Worm (Caenorhabditis elegans): ENCODE results near the gene spe-17.

Gene spe-17

DNA sequence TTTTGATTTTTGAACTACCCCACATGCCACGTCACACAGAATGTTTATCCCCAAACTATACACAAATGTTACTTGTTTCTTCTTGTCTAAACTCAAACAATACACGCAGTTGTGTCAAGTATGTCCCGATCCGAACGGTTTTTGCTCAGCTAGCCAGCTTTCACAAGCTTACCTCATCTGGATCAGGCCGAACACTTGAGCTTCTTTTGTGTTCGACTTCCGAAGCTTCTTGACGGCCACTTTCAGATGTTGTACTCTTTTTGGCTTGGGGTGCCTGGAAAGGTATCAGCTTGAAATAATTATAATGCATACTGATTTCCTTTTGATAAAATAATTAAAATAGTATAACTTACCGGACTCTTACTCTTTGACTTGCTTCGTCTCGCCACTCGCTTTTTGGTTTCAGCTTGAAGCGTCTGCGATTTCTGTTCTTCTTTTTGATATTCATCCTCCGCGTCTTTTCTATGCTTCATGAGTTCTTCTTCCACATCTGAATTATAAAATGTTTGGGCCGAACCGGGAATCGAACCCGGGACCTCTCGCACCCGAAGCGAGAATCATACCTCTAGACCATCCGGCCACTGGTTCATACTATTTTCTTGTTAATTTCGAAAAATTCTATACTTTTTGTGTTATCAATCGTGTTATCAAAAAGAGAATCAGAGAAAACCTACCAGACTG, 8.0 kb upstream of the spe-17 start (continued):
- TF ChIP-seq pha-4 (GFP tag; IDR thresholded peaks at IDR 0.05): peak; percentile 32; the same call in 1 of the 2 replicates
- TF ChIP-seq pha-4 (tag; optimal IDR thresholded peaks at IDR 0.05): no peak

DNA sequence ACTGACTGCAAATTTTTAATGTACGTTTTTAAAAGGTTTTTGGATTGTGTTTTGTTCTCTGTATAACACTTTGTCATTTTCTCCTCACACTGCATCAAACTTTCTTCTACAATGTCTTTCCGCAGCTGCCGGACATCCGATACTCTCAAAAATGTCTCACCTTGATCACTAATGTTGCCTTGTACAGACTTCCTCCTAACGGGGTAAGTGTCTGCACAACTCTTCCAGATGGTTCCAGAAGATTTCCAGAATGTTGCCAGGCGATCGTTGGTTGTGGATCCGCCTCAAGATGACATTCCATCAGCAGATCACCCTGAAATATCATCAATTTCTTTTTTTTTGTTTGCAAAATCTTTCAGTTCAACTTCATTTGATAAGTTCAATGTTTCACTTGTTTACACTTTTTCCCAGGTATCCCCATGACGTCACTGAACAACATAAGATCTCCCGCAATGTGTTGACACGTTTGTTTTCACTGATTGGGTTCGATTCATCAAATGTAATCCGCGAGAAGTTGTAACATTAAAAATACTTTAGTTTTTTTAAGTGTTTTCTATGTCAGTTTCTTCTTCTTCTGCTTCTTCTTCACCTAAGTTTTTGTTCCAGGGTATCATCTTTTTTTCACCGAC, 4.1 kb upstream of the spe-17 start:
- TF ChIP-seq gei-8 (GFP tag; optimal IDR thresholded peaks at IDR 0.05) (no peak), unc-62 (GFP tag; optimal IDR thresholded peaks at IDR 0.05 in 1 of 2) (peak in 1 of 2 experiments; percentile 98), unc-62 (tag; optimal IDR thresholded peaks at IDR 0.05) (no peak), mxl-2 (GFP tag; conservative IDR thresholded peaks at IDR 0.05) (no peak), ces-1 (GFP tag; optimal IDR thresholded peaks at IDR 0.05) (no peak), dmd-6 (GFP tag; IDR thresholded peaks at IDR 0.05) (0 out of 2 replicates have a peak, but pooled peaks have one; percentile 6), cey-2 (tag; optimal IDR thresholded peaks at IDR 0.05; ENCODE audit: borderline replicate concordance, insufficient read depth) (no peak), daf-16 (GFP tag; optimal IDR thresholded peaks at IDR 0.05) (peak in 1 of 2 experiments; percentile 95), daf-16 (tag; optimal IDR thresholded peaks at IDR 0.05) (no peak), hlh-11 (tag; optimal IDR thresholded peaks at IDR 0.05) (peak; percentile 20), hlh-30 (tag; optimal IDR thresholded peaks at IDR 0.05; ENCODE audit: insufficient read depth) (peak; percentile 23), Y48G9A.11 (GFP tag; IDR thresholded peaks at IDR 0.05) (no peak)

DNA sequence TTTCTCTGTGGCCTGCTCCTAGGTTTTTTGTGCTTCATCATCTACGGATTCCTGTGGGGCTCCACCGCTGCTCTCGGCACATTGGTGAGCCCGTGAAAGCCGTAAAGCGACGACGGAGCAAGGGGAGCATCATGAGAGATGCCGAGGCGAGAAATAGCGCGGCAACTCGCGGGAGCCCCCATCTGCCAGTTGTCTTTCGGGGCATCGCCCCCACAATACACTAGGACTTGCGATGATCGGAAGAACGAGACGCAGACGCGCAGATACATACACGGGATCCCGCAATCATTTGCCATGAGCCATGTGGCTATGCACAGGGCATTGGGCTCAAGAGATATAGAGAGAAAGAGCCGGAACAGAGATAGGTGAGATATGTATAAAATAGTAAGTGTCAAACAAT, 2.8 kb upstream of the spe-17 start:
- TF ChIP-seq ztf-7 (tag; optimal IDR thresholded peaks at IDR 0.05) (no peak), set-16 (GFP tag; IDR thresholded peaks at IDR 0.05) (peak; percentile 85), tag-97 (GFP tag; IDR thresholded peaks at IDR 0.05) (no peak), nhr-41 (GFP tag; IDR thresholded peaks at IDR 0.05) (no peak), ceh-62 (tag; optimal IDR thresholded peaks at IDR 0.05) (no peak), nhr-11 (tag; optimal IDR thresholded peaks at IDR 0.05) (peak; percentile 74), daf-16 (GFP tag; optimal IDR thresholded peaks at IDR 0.05) (peak in 1 of 2 experiments; percentile 54), daf-16 (tag; optimal IDR thresholded peaks at IDR 0.05) (no peak), hlh-11 (tag; optimal IDR thresholded peaks at IDR 0.05) (peak; percentile 72), dmd-6 (GFP tag; IDR thresholded peaks at IDR 0.05) (0 out of 2 replicates have a peak, but pooled peaks have one; percentile 9), hmg-1.1 (GFP tag; IDR thresholded peaks at IDR 0.05) (no peak), tra-1 (GFP tag; IDR thresholded peaks at IDR 0.05) (0 out of 2 replicates have a peak, but pooled peaks have one; percentile 34), D1046.2 (GFP tag; IDR thresholded peaks at IDR 0.05) (no peak), duxl-1 (tag; optimal IDR thresholded peaks at IDR 0.05; ENCODE audit: poor library complexity) (no peak), ceh-28 (tag; optimal IDR thresholded peaks at IDR 0.05) (no peak), dve-1 (tag; optimal IDR thresholded peaks at IDR 0.05; ENCODE audit: insufficient read depth) (no peak), daf-19 (GFP tag; conservative IDR thresholded peaks at IDR 0.05) (no peak), nhr-237 (tag; optimal IDR thresholded peaks at IDR 0.05) (no peak), cey-2 (tag; optimal IDR thresholded peaks at IDR 0.05; ENCODE audit: borderline replicate concordance, insufficient read depth) (no peak), dmd-8 (GFP tag; IDR thresholded peaks at IDR 0.05) (no peak), nhr-28 (tag; optimal IDR thresholded peaks at IDR 0.05) (no peak), lir-3 (tag; optimal IDR thresholded peaks at IDR 0.05) (no peak), jun-1 (tag; optimal IDR thresholded peaks at IDR 0.05) (no peak), mxl-3 (GFP tag; optimal IDR thresholded peaks at IDR 0.05) (peak; percentile 65), hlh-30 (tag; optimal IDR thresholded peaks at IDR 0.05; ENCODE audit: insufficient read depth) (peak; percentile 49), madf-5 (GFP tag; IDR thresholded peaks at IDR 0.05) (no peak), hif-1 (tag; optimal IDR thresholded peaks at IDR 0.05) (peak in 1 of 2 experiments; percentile 30), mdl-1 (tag; optimal IDR thresholded peaks at IDR 0.05) (peak in 1 of 2 experiments; percentile 42)

All from whole organism, L4 larva.